Fruit fly (Drosophila melanogaster) whole organism, embryonic: ENCODE data around the gene CG43175.

Experiments used
- BEAF-32 ChIP-seq: fragments of 200-800 bp; sonication (Bioruptor generic); optimal IDR thresholded peaks from 3 replicates; lab custom pipeline; 2017; ENCODE audit warnings: missing biosample characterization, missing genetic modification characterization, mild to moderate bottlenecking, moderate library complexity, missing genetic modification reagents
- Bgb ChIP-seq: fragments of 200-800 bp; sonication (Bioruptor generic); IDR thresholded peaks from 2 replicates; pipeline ENCODE4 v1.3.6; 2022; ENCODE audit warnings: missing biosample characterization, missing genetic modification characterization; ENCODE audit not compliant: partially characterized antibody
- CG10543 ChIP-seq: fragments of 200-800 bp; sonication (Bioruptor generic); optimal IDR thresholded peaks from 3 replicates; lab custom pipeline; 2017; ENCODE audit warnings: missing biosample characterization, mild to moderate bottlenecking, missing genetic modification characterization, moderate library complexity
- CG11504 ChIP-seq: fragments of 200-800 bp; sonication (Bioruptor generic); optimal IDR thresholded peaks from 3 replicates; lab custom pipeline; 2019; ENCODE audit warnings: missing biosample characterization, mild to moderate bottlenecking, missing genetic modification characterization, moderate library complexity
- CG16813 ChIP-seq: fragments of 200-800 bp; sonication (Bioruptor generic); IDR thresholded peaks from 3 replicates; pipeline ENCODE4 v1.3.6; 2022; ENCODE audit warnings: missing biosample characterization, missing genetic modification characterization; ENCODE audit not compliant: partially characterized antibody
- CG17186 ChIP-seq: fragments of 200-800 bp; sonication (Bioruptor generic); optimal IDR thresholded peaks from 3 replicates; lab custom pipeline; 2017; ENCODE audit warnings: missing biosample characterization, missing genetic modification reagents, missing genetic modification characterization
- CG17385 ChIP-seq: fragments of 200-800 bp; sonication (Bioruptor generic); optimal IDR thresholded peaks from 3 replicates; lab custom pipeline; 2018; ENCODE audit warnings: missing biosample characterization, mild to moderate bottlenecking, missing genetic modification characterization
- CG2712 ChIP-seq: fragments of 200-800 bp; optimal IDR thresholded peaks from 3 replicates; lab custom pipeline; 2019; ENCODE audit warnings: missing biosample characterization, mild to moderate bottlenecking, missing genetic modification characterization, moderate library complexity
- CG3995 ChIP-seq: fragments of 200-800 bp; sonication (Bioruptor generic); optimal IDR thresholded peaks from 3 replicates; lab custom pipeline; 2016; ENCODE audit warnings: missing biosample characterization, missing genetic modification characterization
- CG4282 ChIP-seq: fragments of 200-800 bp; sonication (Bioruptor generic); optimal IDR thresholded peaks from 2 replicates; lab custom pipeline; 2016; ENCODE audit warnings: missing biosample characterization, missing genetic modification characterization
- CG4617 ChIP-seq: fragments of 200-800 bp; sonication (Bioruptor generic); optimal IDR thresholded peaks from 3 replicates; lab custom pipeline; 2016; ENCODE audit warnings: missing biosample characterization, missing genetic modification characterization, borderline replicate concordance
- CG6791 ChIP-seq: fragments of 200-800 bp; sonication (Bioruptor generic); IDR thresholded peaks from 3 replicates; pipeline ENCODE4 v1.3.6; 2022; ENCODE audit warnings: missing biosample characterization, missing genetic modification characterization; ENCODE audit not compliant: partially characterized antibody
- CG8924 ChIP-seq: fragments of 200-800 bp; optimal IDR thresholded peaks from 3 replicates; lab custom pipeline; 2019; ENCODE audit warnings: missing biosample characterization, mild to moderate bottlenecking, missing genetic modification characterization, moderate library complexity
- CrebB ChIP-seq: fragments of 200-800 bp; sonication (Bioruptor generic); optimal IDR thresholded peaks from 3 replicates; lab custom pipeline; 2018; ENCODE audit warnings: missing biosample characterization, mild to moderate bottlenecking, missing genetic modification characterization
- Dip3 ChIP-seq: fragments of 200-800 bp; sonication (Bioruptor generic); optimal IDR thresholded peaks from 3 replicates; lab custom pipeline; 2016; ENCODE audit warnings: missing biosample characterization, missing genetic modification characterization
- Doc3 ChIP-seq: fragments of 200-800 bp; sonication (Bioruptor generic); IDR thresholded peaks from 3 replicates; pipeline ENCODE4 v1.3.6; 2022; ENCODE audit warnings: missing biosample characterization, missing genetic modification characterization; ENCODE audit not compliant: partially characterized antibody
- Eip74EF ChIP-seq, 2 experiments: fragments of 200-800 bp in 1 of 2; fragments of >200 bp in 1 of 2; sonication (Bioruptor generic) in 1 of 2; optimal IDR thresholded peaks; 2 replicates each; lab custom pipeline; 2017 to 2019; ENCODE audit warnings: missing biosample characterization in 2 of 2, missing genetic modification characterization in 2 of 2, mild to moderate bottlenecking in 1 of 2, moderate library complexity in 1 of 2
- Gug ChIP-seq: fragments of 200-800 bp; sonication (Bioruptor generic); IDR thresholded peaks from 4 replicates; pipeline ENCODE4 v1.3.6; 2022; ENCODE audit warnings: missing biosample characterization, missing genetic modification characterization
- HLH4C ChIP-seq: fragments of 200-800 bp; sonication (Bioruptor generic); IDR thresholded peaks from 3 replicates; pipeline ENCODE4 v1.3.6; 2022; ENCODE audit warnings: missing biosample characterization, missing genetic modification characterization; ENCODE audit not compliant: partially characterized antibody
- Hand ChIP-seq: fragments of 200-800 bp; sonication (Bioruptor generic); optimal IDR thresholded peaks from 2 replicates; lab custom pipeline; 2017; ENCODE audit warnings: mild to moderate bottlenecking, missing biosample characterization, missing genetic modification reagents, missing genetic modification characterization
- HmgD ChIP-seq: fragments of 200-800 bp; sonication (Bioruptor generic); optimal IDR thresholded peaks from 3 replicates; lab custom pipeline; 2016; ENCODE audit warnings: missing biosample characterization, missing genetic modification characterization
- MBD-R2 ChIP-seq: fragments of 200-800 bp; sonication (Bioruptor generic); IDR thresholded peaks from 2 replicates; pipeline ENCODE4 v1.3.6; 2022; ENCODE audit warnings: missing biosample characterization, missing genetic modification characterization
- Med ChIP-seq: fragments of 200-800 bp; sonication (Bioruptor generic); peaks from one replicate; lab custom pipeline; 2016; ENCODE audit warnings: missing biosample characterization, missing genetic modification characterization, mild to moderate bottlenecking, inconsistent platforms, moderate library complexity
- Nf-YC ChIP-seq: fragments of 200-800 bp; optimal IDR thresholded peaks from 3 replicates; lab custom pipeline; 2019; ENCODE audit warnings: missing biosample characterization, mild to moderate bottlenecking, missing genetic modification characterization, moderate library complexity
- PHDP ChIP-seq: fragments of 200-800 bp; sonication (Bioruptor generic); optimal IDR thresholded peaks from 3 replicates; lab custom pipeline; 2018; ENCODE audit warnings: missing biosample characterization, mild to moderate bottlenecking, missing genetic modification characterization, moderate library complexity
- Sin3A ChIP-seq: fragments of >200 bp; optimal IDR thresholded peaks from 2 replicates; lab custom pipeline; 2018
- Sry-δ ChIP-seq: fragments of 200-800 bp; sonication (Bioruptor generic); optimal IDR thresholded peaks from 2 replicates; lab custom pipeline; 2016; ENCODE audit warnings: missing biosample characterization, missing genetic modification characterization
- Usf ChIP-seq: fragments of 200-800 bp; sonication (Bioruptor generic); optimal IDR thresholded peaks from 2 replicates; lab custom pipeline; 2017; ENCODE audit warnings: missing genotype, missing biosample characterization, missing genetic modification characterization
- Vsx1 ChIP-seq: fragments of 200-800 bp; sonication (Bioruptor generic); optimal IDR thresholded peaks from 2 replicates; lab custom pipeline; 2017; ENCODE audit warnings: missing biosample characterization, mild to moderate bottlenecking, missing genetic modification characterization, missing genetic modification reagents
- YL-1 ChIP-seq: fragments of 200-800 bp; sonication (Bioruptor generic); optimal IDR thresholded peaks from 3 replicates; lab custom pipeline; 2017; ENCODE audit warnings: missing biosample characterization, mild to moderate bottlenecking, missing genetic modification characterization
- cg ChIP-seq: fragments of 200-800 bp; sonication (Bioruptor generic); optimal IDR thresholded peaks from 3 replicates; lab custom pipeline; 2019; ENCODE audit warnings: missing biosample characterization, mild to moderate bottlenecking, missing genetic modification characterization, moderate library complexity
- chinmo ChIP-seq: fragments of 200-800 bp; sonication (Bioruptor generic); IDR thresholded peaks from 4 replicates; pipeline ENCODE4 v1.3.6; 2022; ENCODE audit warnings: missing biosample characterization, missing genetic modification characterization; ENCODE audit not compliant: partially characterized antibody
- chm ChIP-seq: fragments of 200-800 bp; sonication (Bioruptor generic); IDR thresholded peaks from 2 replicates; pipeline ENCODE4 v1.3.6; 2022; ENCODE audit warnings: missing biosample characterization, missing genetic modification characterization
- gce ChIP-seq: fragments of 200-800 bp; sonication (Bioruptor generic); IDR thresholded peaks from 3 replicates; pipeline ENCODE4 v1.3.6; 2022; ENCODE audit warnings: missing biosample characterization, missing genetic modification characterization
- grau ChIP-seq: fragments of 200-800 bp; optimal IDR thresholded peaks from 3 replicates; lab custom pipeline; 2019; ENCODE audit warnings: missing biosample characterization, mild to moderate bottlenecking, missing genetic modification characterization, moderate library complexity
- hb ChIP-seq: fragments of 200-800 bp; sonication (Bioruptor generic); IDR thresholded peaks from 3 replicates; pipeline ENCODE4 v1.3.6; 2022; ENCODE audit warnings: missing biosample characterization, missing genetic modification characterization; ENCODE audit not compliant: partially characterized antibody
- inv ChIP-seq: fragments of 200-800 bp; sonication (Bioruptor generic); IDR thresholded peaks from 2 replicates; pipeline ENCODE4 v1.3.6; 2022; ENCODE audit warnings: missing biosample characterization, missing genetic modification characterization; ENCODE audit not compliant: partially characterized antibody
- lab ChIP-seq: fragments of 200-800 bp; sonication (Bioruptor generic); optimal IDR thresholded peaks from 3 replicates; lab custom pipeline; 2017; ENCODE audit warnings: missing biosample characterization, missing genetic modification characterization, mild to moderate bottlenecking, moderate library complexity, missing genetic modification reagents
- nom ChIP-seq: fragments of 200-800 bp; sonication (Bioruptor generic); optimal IDR thresholded peaks from 2 replicates; lab custom pipeline; 2017; ENCODE audit warnings: missing biosample characterization, missing genetic modification characterization, mild to moderate bottlenecking, moderate library complexity, missing genetic modification reagents
- pb ChIP-seq: fragments of 200-800 bp; sonication (Bioruptor generic); optimal IDR thresholded peaks from 3 replicates; lab custom pipeline; 2016; ENCODE audit warnings: missing biosample characterization, missing genetic modification characterization
- phol ChIP-seq: fragments of 200-800 bp; sonication (Bioruptor generic); optimal IDR thresholded peaks from 3 replicates; lab custom pipeline; 2018; ENCODE audit warnings: missing biosample characterization, mild to moderate bottlenecking, missing genetic modification characterization, moderate library complexity
- row ChIP-seq: fragments of 200-800 bp; sonication (Bioruptor generic); IDR thresholded peaks from 3 replicates; pipeline ENCODE4 v1.3.6; 2022; ENCODE audit warnings: missing biosample characterization, missing genetic modification characterization
- stwl ChIP-seq: fragments of 200-800 bp; sonication (Bioruptor generic); optimal IDR thresholded peaks from 3 replicates; lab custom pipeline; 2018; ENCODE audit warnings: missing biosample characterization, mild to moderate bottlenecking, missing genetic modification characterization, moderate library complexity
- sug ChIP-seq: fragments of 200-800 bp; optimal IDR thresholded peaks from 2 replicates; lab custom pipeline; 2019; ENCODE audit warnings: missing biosample characterization, mild to moderate bottlenecking, missing genetic modification characterization, moderate library complexity
- tna ChIP-seq: fragments of 200-800 bp; sonication (Bioruptor generic); IDR thresholded peaks from 2 replicates; pipeline ENCODE4 v1.3.6; 2022; ENCODE audit warnings: missing biosample characterization, missing genetic modification characterization; ENCODE audit not compliant: partially characterized antibody
- unc-4 ChIP-seq: fragments of 200-800 bp; sonication (Bioruptor generic); IDR thresholded peaks from 2 replicates; pipeline ENCODE4 v1.3.6; 2022; ENCODE audit warnings: missing biosample characterization, missing genetic modification characterization; ENCODE audit not compliant: partially characterized antibody
- zen ChIP-seq: fragments of 200-800 bp; sonication (Bioruptor generic); optimal IDR thresholded peaks from 3 replicates; lab custom pipeline; 2018; ENCODE audit warnings: missing biosample characterization, mild to moderate bottlenecking, missing genetic modification characterization, moderate library complexity

CG43175 gene

dm6 chr3R:17682244-17682773 lies 51.8 kb downstream of the CG43175 start, which contains the start of the genes alt and CG7655 (continued):
- TF ChIP-seq Gug (GFP tag; lab: Robert Waterston, UW) (no peak), Med (GFP tag; lab: Kevin White, UChicago) (peak; percentile 91), Dip3 (peak; percentile 32), phol (tag; lab: Kevin White, UChicago) (peak; percentile 86), gce (no peak), CG17186 (GFP tag; lab: Kevin White, UChicago) (peak; percentile 67), lab (GFP tag; lab: Kevin White, UChicago) (no peak), Hand (GFP tag; lab: Kevin White, UChicago) (peak; percentile 0), CrebB (tag; lab: Kevin White, UChicago) (peak; percentile 56), BEAF-32 (GFP tag; lab: Kevin White, UChicago) (peak; percentile 68), Eip74EF (GFP tag; optimal IDR thresholded peaks at IDR 0.05; lab: Kevin White, UChicago) (peak in 1 of 2 experiments; percentile 8), CG8924 (tag; lab: Kevin White, UChicago) (peak; percentile 66), Sry-δ (peak; percentile 74), chm (GFP tag; lab: Robert Waterston, UW) (no peak), Vsx1 (GFP tag; lab: Kevin White, UChicago) (peak; percentile 91), CG17385 (GFP tag; lab: Kevin White, UChicago) (peak; percentile 22), cg (peak; percentile 85)

- TF ChIP-seq stwl (peak; percentile 88), nom (GFP tag; lab: Kevin White, UChicago) (no peak), unc-4 (GFP tag; lab: Robert Waterston, UW) (peak; percentile 91), CG4617 (GFP tag; lab: Kevin White, UChicago) (peak; percentile 9), CG4282 (GFP tag; lab: Kevin White, UChicago) (no peak), Usf (GFP tag; lab: Kevin White, UChicago) (no peak), MBD-R2 (GFP tag; lab: Robert Waterston, UW) (peak; percentile 70; the same call in 1 of the 2 replicates), CG6791 (GFP tag; lab: Robert Waterston, UW) (peak; percentile 74), chinmo (GFP tag; lab: Robert Waterston, UW) (0 out of 4 replicates have a peak, but pooled peaks have one; percentile 61), HmgD (no peak), inv (GFP tag; lab: Robert Waterston, UW) (peak; percentile 76), CG3995 (GFP tag; lab: Kevin White, UChicago) (peak; percentile 59), zen (peak; percentile 19), Nf-YC (tag; lab: Kevin White, UChicago) (peak; percentile 48), PHDP (tag; lab: Kevin White, UChicago) (peak; percentile 3), CG16813 (GFP tag; lab: Robert Waterston, UW) (peak; percentile 84), CG2712 (peak; percentile 11), CG10543 (GFP tag; lab: Kevin White, UChicago) (no peak), Doc3 (GFP tag; lab: Robert Waterston, UW) (peak; percentile 91), sug (tag; lab: Kevin White, UChicago) (peak; percentile 18), HLH4C (GFP tag; lab: Robert Waterston, UW) (peak; percentile 94), Vsx1 (GFP tag; lab: Kevin White, UChicago) (no peak), YL-1 (GFP tag; lab: Kevin White, UChicago) (peak; percentile 22), Sin3A (lab: Kevin White, UChicago) (peak; percentile 22), grau (peak; percentile 19), hb (GFP tag; lab: Robert Waterston, UW) (peak; percentile 89), row (GFP tag; lab: Robert Waterston, UW) (peak; percentile 59; the same call in 2 of the 3 replicates), CG11504 (no peak), tna (peak; percentile 72), Bgb (GFP tag; lab: Robert Waterston, UW) (peak; percentile 73), pb (GFP tag; lab: Kevin White, UChicago) (no peak)
Measured at dm6 chr3R:17684854-17685253, 54.3 kb downstream of the CG43175 start, which contains the start of the genes CG31251 and CG31360. Gene CG31251, minus strand, starts transcription at chr3R:17684915. Gene CG31360, plus strand, starts transcription at chr3R:17685097.
